Worm (Caenorhabditis elegans) whole organism, L1 larva: ENCODE measurements around the gene oac-23.

Source experiments
- C34B4.2 ChIP-seq: sonication (generic microtip); optimal IDR thresholded peaks from 2 replicates; lab custom pipeline; 2017; ENCODE audit warnings: mild to moderate bottlenecking, missing genetic modification characterization, missing compliant biosample characterization
- F16B12.6 ChIP-seq: fragments of 150-350 bp; optimal IDR thresholded peaks from 2 replicates; lab custom pipeline; 2014; ENCODE audit warnings: missing biosample characterization, missing genetic modification characterization
- aha-1 ChIP-seq: fragments of 150-350 bp; optimal IDR thresholded peaks from 2 replicates; lab custom pipeline; 2014; ENCODE audit warnings: missing biosample characterization, missing genetic modification characterization
- alr-1 ChIP-seq: fragments of 200-800 bp; sonication (Bioruptor generic); optimal IDR thresholded peaks from 2 replicates; lab custom pipeline; 2018; ENCODE audit warnings: borderline replicate concordance, mild to moderate bottlenecking, missing genetic modification characterization, missing compliant biosample characterization
- ceh-82 ChIP-seq, 3 experiments: fragments of 150-350 bp in 1 of 3; sonication (generic microtip) in 2 of 3; optimal IDR thresholded peaks; 2 replicates each; lab custom pipeline; 2014 to 2017; ENCODE audit warnings: missing biosample characterization in 3 of 3, missing genetic modification characterization in 3 of 3
- ceh-90 ChIP-seq: sonication (generic microtip); optimal IDR thresholded peaks from 2 replicates; lab custom pipeline; 2016; ENCODE audit warnings: missing genetic modification characterization, missing compliant biosample characterization
- dsc-1 ChIP-seq: sonication (generic microtip); optimal IDR thresholded peaks from 2 replicates; lab custom pipeline; 2016; ENCODE audit warnings: mild to moderate bottlenecking, missing genetic modification characterization, missing compliant biosample characterization
- efl-1 ChIP-seq, 4 experiments: fragments of 150-350 bp; optimal IDR thresholded peaks in 3 of 4; peaks in 1 of 4; 1 replicate in 1 of 4; 2 replicates in 3 of 4; lab custom pipeline; 2014; ENCODE audit warnings: missing biosample characterization in 2 of 4, missing genetic modification characterization in 2 of 4, missing genetic modification reagents in 2 of 4
- efl-3 ChIP-seq: fragments of 200-800 bp; sonication (Bioruptor generic); optimal IDR thresholded peaks from 2 replicates; lab custom pipeline; 2018; ENCODE audit warnings: mild to moderate bottlenecking, missing genetic modification characterization, missing compliant biosample characterization
- egl-27 ChIP-seq, 2 experiments: fragments of 150-350 bp in 1 of 2; sonication (generic microtip); optimal IDR thresholded peaks; 3 replicates each; lab custom pipeline; 2017 to 2018; ENCODE audit warnings: missing biosample characterization in 2 of 2, missing genetic modification characterization in 2 of 2, missing genetic modification reagents in 2 of 2
- fkh-8 ChIP-seq: sonication (generic microtip); optimal IDR thresholded peaks from 2 replicates; lab custom pipeline; 2016; ENCODE audit warnings: mild to moderate bottlenecking, missing genetic modification characterization, missing compliant biosample characterization
- irx-1 ChIP-seq: sonication (generic microtip); optimal IDR thresholded peaks from 2 replicates; lab custom pipeline; 2016; ENCODE audit warnings: missing genetic modification characterization, missing compliant biosample characterization
- isw-1 ChIP-seq: fragments of 200-800 bp; sonication (Bioruptor generic); IDR thresholded peaks from 2 replicates; pipeline ENCODE4 v1.3.6; 2022; ENCODE audit warnings: missing genetic modification characterization, missing compliant biosample characterization
- jun-1 ChIP-seq: fragments of 150-350 bp; optimal IDR thresholded peaks from 2 replicates; lab custom pipeline; 2014; ENCODE audit warnings: missing biosample characterization, missing genetic modification reagents, missing genetic modification characterization
- lin-15B ChIP-seq: fragments of 150-350 bp; sonication (generic microtip); optimal IDR thresholded peaks from 3 replicates; lab custom pipeline; 2014; ENCODE audit warnings: missing biosample characterization, missing genetic modification characterization
- lin-35 ChIP-seq, 2 experiments: fragments of 150-350 bp; optimal IDR thresholded peaks; 2 replicates each; lab custom pipeline; 2014; ENCODE audit warnings: missing biosample characterization in 2 of 2, missing genetic modification characterization in 2 of 2, missing genetic modification reagents in 2 of 2
- lir-3 ChIP-seq: sonication (generic microtip); optimal IDR thresholded peaks from 2 replicates; lab custom pipeline; 2016; ENCODE audit warnings: mild to moderate bottlenecking, missing genetic modification characterization, moderate library complexity, missing compliant biosample characterization; ENCODE audit not compliant: poor library complexity
- mab-9 ChIP-seq: fragments of 200-800 bp; sonication (Bioruptor generic); IDR thresholded peaks from 2 replicates; pipeline ENCODE4 v1.3.6; 2022; ENCODE audit warnings: missing genetic modification reagents, missing genetic modification characterization, missing compliant biosample characterization
- mep-1 ChIP-seq: fragments of 150-350 bp; optimal IDR thresholded peaks from 2 replicates; lab custom pipeline; 2014; ENCODE audit warnings: missing biosample characterization, missing genetic modification characterization
- nhr-11 ChIP-seq: fragments of 150-350 bp; optimal IDR thresholded peaks from 2 replicates; lab custom pipeline; 2014; ENCODE audit warnings: missing biosample characterization, missing genetic modification characterization
- nhr-12 ChIP-seq: sonication (generic microtip); optimal IDR thresholded peaks from 2 replicates; lab custom pipeline; 2017; ENCODE audit warnings: missing biosample characterization, missing genetic modification characterization
- nhr-237 ChIP-seq: fragments of 150-350 bp; optimal IDR thresholded peaks from 2 replicates; lab custom pipeline; 2014; ENCODE audit warnings: missing biosample characterization, missing genetic modification characterization
- nhr-85 ChIP-seq: sonication (generic microtip); peaks from one replicate; lab custom pipeline; 2016; ENCODE audit warnings: missing genetic modification characterization, inconsistent platforms, missing compliant biosample characterization
- nhr-90 ChIP-seq: sonication (generic microtip); optimal IDR thresholded peaks from 2 replicates; lab custom pipeline; 2016; ENCODE audit warnings: mild to moderate bottlenecking, missing genetic modification characterization, missing compliant biosample characterization; ENCODE audit not compliant: poor library complexity
- pag-3 ChIP-seq: sonication (generic microtip); optimal IDR thresholded peaks from 2 replicates; lab custom pipeline; 2017; ENCODE audit warnings: missing genetic modification characterization, mild to moderate bottlenecking, missing compliant biosample characterization, antibody characterized with exemption, borderline replicate concordance; ENCODE audit not compliant: insufficient read depth
- rnt-1 ChIP-seq: sonication (generic microtip); optimal IDR thresholded peaks from 2 replicates; lab custom pipeline; 2016; ENCODE audit warnings: mild to moderate bottlenecking, missing genetic modification characterization, moderate library complexity, missing compliant biosample characterization
- skn-1 ChIP-seq: fragments of 150-350 bp; optimal IDR thresholded peaks from 2 replicates; lab custom pipeline; 2014; ENCODE audit warnings: missing biosample characterization, missing genetic modification characterization
- sox-4 ChIP-seq: sonication (generic microtip); optimal IDR thresholded peaks from 2 replicates; lab custom pipeline; 2016; ENCODE audit warnings: missing genetic modification characterization, missing compliant biosample characterization
- tlp-1 ChIP-seq: fragments of 150-350 bp; optimal IDR thresholded peaks from 2 replicates; lab custom pipeline; 2014; ENCODE audit warnings: missing biosample characterization, missing genetic modification characterization
- unc-30 ChIP-seq: sonication (generic microtip); optimal IDR thresholded peaks from 2 replicates; lab custom pipeline; 2017; ENCODE audit warnings: missing biosample characterization, missing genetic modification characterization
- unc-98 ChIP-seq: fragments of 200-800 bp; sonication (Bioruptor generic); IDR thresholded peaks from 2 replicates; pipeline ENCODE4 v1.3.6; 2022; ENCODE audit warnings: missing genetic modification characterization, missing compliant biosample characterization
- xbp-1 ChIP-seq: sonication (generic microtip); optimal IDR thresholded peaks from 2 replicates; lab custom pipeline; 2016; ENCODE audit warnings: missing genetic modification characterization, missing compliant biosample characterization
- zag-1 ChIP-seq: fragments of 150-350 bp; optimal IDR thresholded peaks from 2 replicates; lab custom pipeline; 2014; ENCODE audit warnings: missing biosample characterization, missing genetic modification characterization
- zip-4 ChIP-seq: fragments of 200-800 bp; sonication (Bioruptor generic); optimal IDR thresholded peaks from 2 replicates; lab custom pipeline; 2018; ENCODE audit warnings: mild to moderate bottlenecking, missing genetic modification characterization, moderate library complexity, missing compliant biosample characterization
- ztf-11 ChIP-seq, 2 experiments: sonication (generic microtip); optimal IDR thresholded peaks; 2 replicates each; lab custom pipeline; 2016 to 2017; ENCODE audit warnings: missing genetic modification characterization in 2 of 2, missing biosample characterization in 1 of 2, missing compliant biosample characterization in 1 of 2

oac-23 gene

ce11 chrIV:3912598-3912997 lies 31.4 kb downstream of the oac-23 start, which contains the start of gene F56D6.20:
F56D6.20 (plus strand) TSS chrIV:3912898.
- TF ChIP-seq ceh-90 (no peak), zip-4 (GFP tag; lab: Kevin White, UChicago) (no peak), nhr-85 (no peak), nhr-90 (no peak), mab-9 (GFP tag; lab: Robert Waterston, UW) (no peak), F16B12.6 (tag; lab: Kevin White, UChicago) (no peak), C34B4.2 (tag; lab: Kevin White, UChicago) (no peak), pag-3 (tag; lab: Kevin White, UChicago) (no peak), aha-1 (no peak), nhr-237 (tag; lab: Kevin White, UChicago) (no peak), dsc-1 (tag; lab: Kevin White, UChicago) (no peak), nhr-11 (tag; lab: Kevin White, UChicago) (no peak), lir-3 (tag; lab: Kevin White, UChicago) (no peak), jun-1 (tag; lab: Kevin White, UChicago) (no peak)

- TF ChIP-seq ceh-82 (tag; optimal IDR thresholded peaks at IDR 0.05; lab: Kevin White, UChicago) (no peak), efl-1 (optimal IDR thresholded peaks at IDR 0.05; lab: Kevin White, UChicago) (no peak), efl-1 (GFP tag; optimal IDR thresholded peaks at IDR 0.05 in 1 of 2; lab: Kevin White, UChicago) (peak in 1 of 2 experiments; percentile 64)
- TF ChIP-seq, all 84 proteins: peak for 1
Observed at ce11 chrIV:3914462-3914861, 33.2 kb downstream of the oac-23 start, which contains the start of gene F56D6.19. F56D6.19 (plus strand) TSS chrIV:3914762.

- TF ChIP-seq rnt-1 (tag; lab: Kevin White, UChicago) (no peak), isw-1 (GFP tag; lab: Robert Waterston, UW) (no peak), tlp-1 (no peak), efl-3 (GFP tag; lab: Kevin White, UChicago) (no peak), irx-1 (tag; lab: Kevin White, UChicago) (no peak), lin-35 (GFP tag; optimal IDR thresholded peaks at IDR 0.05; lab: Kevin White, UChicago) (no peak)
Observed at ce11 chrIV:3915296-3915695, 34.1 kb downstream of the oac-23 start, which contains the start of gene srz-20. srz-20 (plus strand) TSS chrIV:3915596.

- no peak for TF ChIP-seq unc-98 (GFP tag; lab: Robert Waterston, UW)
- no peak for TF ChIP-seq fkh-8 (tag; lab: Kevin White, UChicago)
- no peak for TF ChIP-seq lin-15B (tag; lab: Kevin White, UChicago)
- no peak for TF ChIP-seq skn-1
- no peak for TF ChIP-seq efl-3 (GFP tag; lab: Kevin White, UChicago)
- no peak for TF ChIP-seq efl-1 (optimal IDR thresholded peaks at IDR 0.05; lab: Kevin White, UChicago)
- TF ChIP-seq efl-1 (GFP tag; optimal IDR thresholded peaks at IDR 0.05 in 1 of 2; lab: Kevin White, UChicago), result no peak
- TF ChIP-seq unc-30 (tag; lab: Kevin White, UChicago), result no peak
- TF ChIP-seq alr-1 (tag; lab: Kevin White, UChicago), result no peak
- no peak for TF ChIP-seq zag-1
Observed at ce11 chrIV:3917405-3917804, 36.2 kb downstream of the oac-23 start, which contains the start of gene F56D6.14. F56D6.14 (plus strand) TSS chrIV:3917705.

ce11 chrIV:3918160-3918559 lies 36.9 kb downstream of the oac-23 start, which contains the start of gene F56D6.23:
F56D6.23 (plus strand) TSS chrIV:3918460.
- TF ChIP-seq xbp-1 (tag; lab: Kevin White, UChicago) (no peak), sox-4 (tag; lab: Kevin White, UChicago) (no peak), pag-3 (tag; lab: Kevin White, UChicago) (no peak), skn-1 (no peak), aha-1 (no peak), ztf-11 (tag; optimal IDR thresholded peaks at IDR 0.05; lab: Kevin White, UChicago) (no peak), zip-4 (GFP tag; lab: Kevin White, UChicago) (no peak), nhr-11 (tag; lab: Kevin White, UChicago) (no peak), ceh-90 (no peak), ceh-82 (tag; optimal IDR thresholded peaks at IDR 0.05; lab: Kevin White, UChicago) (no peak), mep-1 (no peak), egl-27 (tag; optimal IDR thresholded peaks at IDR 0.05; lab: Kevin White, UChicago) (no peak), nhr-12 (tag; lab: Kevin White, UChicago) (no peak)
